Worm (Caenorhabditis elegans) whole organism, late embryonic: ENCODE results near the gene lido-7.
"Not testable (repeated sequence)": the region's sequence is repeated elsewhere in the genome, so short reads cannot be mapped to it uniquely, and the experiment has no call there.

Experiments used
- C08G9.2 ChIP-seq: sonication (generic microtip); optimal IDR thresholded peaks from 2 replicates; lab custom pipeline; 2016; ENCODE audit warnings: mild to moderate bottlenecking, missing genetic modification characterization, moderate library complexity, missing compliant biosample characterization
- F13H6.1 ChIP-seq: sonication (generic microtip); optimal IDR thresholded peaks from 2 replicates; lab custom pipeline; 2016; ENCODE audit warnings: missing genetic modification characterization, missing compliant biosample characterization
- K02D7.2 ChIP-seq: sonication (generic microtip); optimal IDR thresholded peaks from 2 replicates; lab custom pipeline; 2017; ENCODE audit warnings: mild to moderate bottlenecking, missing genetic modification characterization, missing compliant biosample characterization
- T23F11.4 ChIP-seq: fragments of 200-800 bp; sonication (Bioruptor generic); optimal IDR thresholded peaks from 2 replicates; lab custom pipeline; 2018; ENCODE audit warnings: mild to moderate bottlenecking, missing genetic modification characterization, missing compliant biosample characterization
- ama-1 ChIP-seq: fragments of 150-350 bp; optimal IDR thresholded peaks from 2 replicates; lab custom pipeline; 2014
- ceh-2 ChIP-seq: sonication (generic microtip); optimal IDR thresholded peaks from 2 replicates; lab custom pipeline; 2016; ENCODE audit warnings: missing genotype, missing genetic modification characterization, missing compliant biosample characterization
- ceh-22 ChIP-seq: sonication (generic microtip); optimal IDR thresholded peaks from 2 replicates; lab custom pipeline; 2017; ENCODE audit warnings: missing biosample characterization, missing genetic modification characterization
- ceh-24 ChIP-seq: sonication (generic microtip); optimal IDR thresholded peaks from 2 replicates; lab custom pipeline; 2016; ENCODE audit warnings: mild to moderate bottlenecking, missing genetic modification characterization, missing compliant biosample characterization
- ceh-30 ChIP-seq: fragments of 150-350 bp; optimal IDR thresholded peaks from 2 replicates; lab custom pipeline; 2014; ENCODE audit warnings: missing biosample characterization, missing genetic modification characterization
- ceh-31 ChIP-seq: sonication (generic microtip); optimal IDR thresholded peaks from 2 replicates; lab custom pipeline; 2016; ENCODE audit warnings: missing genetic modification characterization, missing compliant biosample characterization
- ceh-34 ChIP-seq: sonication (generic microtip); optimal IDR thresholded peaks from 2 replicates; lab custom pipeline; 2016; ENCODE audit warnings: mild to moderate bottlenecking, missing genetic modification characterization, missing compliant biosample characterization
- dve-1 ChIP-seq: sonication (generic microtip); optimal IDR thresholded peaks from 2 replicates; lab custom pipeline; 2017; ENCODE audit warnings: antibody characterized with exemption, mild to moderate bottlenecking, missing genetic modification characterization, missing compliant biosample characterization
- elt-4 ChIP-seq: sonication (generic microtip); optimal IDR thresholded peaks from 2 replicates; lab custom pipeline; 2016; ENCODE audit warnings: missing genetic modification characterization, missing compliant biosample characterization
- gmeb-2 ChIP-seq: sonication (generic microtip); optimal IDR thresholded peaks from 2 replicates; lab custom pipeline; 2016; ENCODE audit warnings: missing genetic modification characterization, inconsistent platforms, missing compliant biosample characterization
- hlh-15 ChIP-seq: sonication (generic microtip); optimal IDR thresholded peaks from 2 replicates; lab custom pipeline; 2016; ENCODE audit warnings: missing genetic modification characterization, missing compliant biosample characterization
- hlh-6 ChIP-seq: sonication (generic microtip); optimal IDR thresholded peaks from 2 replicates; lab custom pipeline; 2016; ENCODE audit warnings: missing genotype, missing genetic modification characterization, missing compliant biosample characterization
- lim-6 ChIP-seq: sonication (generic microtip); optimal IDR thresholded peaks from 2 replicates; lab custom pipeline; 2016; ENCODE audit warnings: missing genetic modification characterization, missing compliant biosample characterization
- nhr-11 ChIP-seq: fragments of 150-350 bp; optimal IDR thresholded peaks from 2 replicates; lab custom pipeline; 2014; ENCODE audit warnings: missing biosample characterization, missing genetic modification characterization
- odd-2 ChIP-seq: sonication (generic microtip); optimal IDR thresholded peaks from 2 replicates; lab custom pipeline; 2017; ENCODE audit warnings: antibody characterized with exemption, mild to moderate bottlenecking, missing genetic modification characterization, missing compliant biosample characterization
- pag-3 ChIP-seq: sonication (generic microtip); optimal IDR thresholded peaks from 2 replicates; lab custom pipeline; 2016; ENCODE audit warnings: missing compliant biosample characterization, missing genetic modification characterization, borderline replicate concordance
- pat-9 ChIP-seq: fragments of 200-800 bp; sonication (Bioruptor generic); optimal IDR thresholded peaks from 2 replicates; lab custom pipeline; 2018; ENCODE audit warnings: mild to moderate bottlenecking, missing genetic modification characterization, moderate library complexity, missing compliant biosample characterization
- pros-1 ChIP-seq: fragments of 150-350 bp; optimal IDR thresholded peaks from 2 replicates; lab custom pipeline; 2014; ENCODE audit warnings: missing biosample characterization, missing genetic modification reagents, missing genetic modification characterization
- rnt-1 ChIP-seq: sonication (generic microtip); optimal IDR thresholded peaks from 2 replicates; lab custom pipeline; 2016; ENCODE audit warnings: missing genetic modification characterization, missing compliant biosample characterization
- sox-2 ChIP-seq: fragments of 200-800 bp; sonication (Bioruptor generic); IDR thresholded peaks from 2 replicates; pipeline ENCODE4 v1.3.6; 2022; ENCODE audit warnings: missing genetic modification reagents, missing genetic modification characterization, missing compliant biosample characterization
- syd-9 ChIP-seq: sonication (generic microtip); optimal IDR thresholded peaks from 2 replicates; lab custom pipeline; 2016; ENCODE audit warnings: mild to moderate bottlenecking, missing genetic modification characterization, moderate library complexity, missing compliant biosample characterization
- tbx-7 ChIP-seq: sonication (generic microtip); optimal IDR thresholded peaks from 2 replicates; lab custom pipeline; 2016; ENCODE audit warnings: missing genotype, missing genetic modification characterization, missing compliant biosample characterization
- unc-3 ChIP-seq, 2 experiments: fragments of 200-800 bp in 1 of 2; sonication (Bioruptor generic) in 1 of 2; sonication (generic microtip) in 1 of 2; conservative IDR thresholded peaks in 1 of 2; optimal IDR thresholded peaks in 1 of 2; 2 replicates each; pipeline versions ENCODE4 v1.3.6 to Lab custom; 2016 to 2022; ENCODE audit warnings: missing compliant biosample characterization in 2 of 2, missing genetic modification characterization in 2 of 2, missing genetic modification reagents in 1 of 2
- unc-42 ChIP-seq: sonication (generic microtip); optimal IDR thresholded peaks from 2 replicates; lab custom pipeline; 2016; ENCODE audit warnings: missing genotype, missing genetic modification characterization, missing compliant biosample characterization
- unc-86 ChIP-seq: sonication (generic microtip); optimal IDR thresholded peaks from 2 replicates; lab custom pipeline; 2016; ENCODE audit warnings: missing genetic modification characterization, missing compliant biosample characterization
- zip-5 ChIP-seq: sonication (generic microtip); optimal IDR thresholded peaks from 2 replicates; lab custom pipeline; 2016; ENCODE audit warnings: missing genetic modification characterization, missing compliant biosample characterization
- ztf-16 ChIP-seq: sonication (generic microtip); optimal IDR thresholded peaks from 2 replicates; lab custom pipeline; 2017; ENCODE audit warnings: missing genetic modification characterization, missing compliant biosample characterization

Gene lido-7

DNA sequence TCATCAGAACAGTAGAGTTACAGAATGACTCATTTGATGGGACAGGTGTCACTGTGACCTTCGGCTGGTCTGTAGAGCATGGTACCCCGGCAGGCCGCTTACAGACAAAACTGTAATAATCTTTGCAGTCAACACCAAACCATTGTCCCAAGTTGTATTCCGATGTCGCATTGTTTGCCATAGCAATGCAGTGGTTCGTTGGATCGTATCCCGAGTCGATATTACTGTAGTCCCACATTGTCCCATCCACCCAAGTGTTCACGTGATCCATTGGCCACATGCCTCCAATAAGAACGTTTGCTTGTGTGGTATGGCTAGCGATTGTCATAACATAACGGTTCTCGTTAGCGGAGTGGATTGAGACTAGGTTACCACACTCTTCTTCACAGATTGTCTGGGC, 32.8 kb downstream of the lido-7 start:
- TF ChIP-seq ceh-22 (tag; lab: Kevin White, UChicago), result no peak
- no peak for TF ChIP-seq gmeb-2 (tag; lab: Kevin White, UChicago)
- no peak for TF ChIP-seq ceh-24 (tag; lab: Kevin White, UChicago)
- TF ChIP-seq hlh-15 (tag; lab: Kevin White, UChicago), result no peak
- TF ChIP-seq rnt-1, result no peak
- TF ChIP-seq zip-5 (tag; lab: Kevin White, UChicago), result no peak
- no peak for TF ChIP-seq ceh-34 (tag; lab: Kevin White, UChicago)
- no peak for TF ChIP-seq F13H6.1
- no peak for TF ChIP-seq K02D7.2 (tag; lab: Kevin White, UChicago)
- TF ChIP-seq unc-86 (tag; lab: Kevin White, UChicago), result no peak
- TF ChIP-seq ceh-2 (tag; lab: Kevin White, UChicago), result no peak
- no peak for TF ChIP-seq ama-1 (lab: Kevin White, UChicago)
- TF ChIP-seq ztf-16 (tag; lab: Kevin White, UChicago), result no peak

DNA sequence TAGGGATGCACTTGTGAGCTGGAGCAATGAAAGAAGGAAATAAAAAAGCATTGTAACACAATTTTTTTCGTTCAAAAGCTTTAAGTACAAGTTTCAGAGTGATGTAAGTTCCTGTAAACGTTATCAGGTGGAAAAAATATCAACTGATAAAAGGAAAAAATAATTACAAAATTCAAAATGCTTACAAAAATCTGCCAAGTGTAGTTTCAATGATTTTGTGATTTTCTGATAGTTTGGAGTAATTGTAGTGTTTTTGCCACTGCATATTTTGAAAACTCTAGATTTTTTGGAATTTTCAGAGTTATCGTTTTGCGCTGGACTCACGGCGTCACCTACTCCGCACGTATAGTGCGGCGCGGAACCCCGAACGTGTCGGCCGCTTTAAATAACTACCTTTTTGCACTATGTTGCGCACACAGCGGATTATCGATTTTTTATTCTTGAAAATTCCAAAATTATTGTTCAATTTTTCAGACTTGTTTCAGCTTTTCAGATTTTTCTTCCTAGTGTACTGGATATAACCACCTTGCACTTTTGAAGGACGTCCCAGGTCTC, 35.4 kb downstream of the lido-7 start, which contains the start of gene clec-2:
clec-2 (minus strand) TSS at position 51 of the 555 bp plus-strand sequence.
- no peak for TF ChIP-seq nhr-11 (tag; lab: Kevin White, UChicago)
- no peak for TF ChIP-seq ceh-31 (tag; lab: Kevin White, UChicago)
- TF ChIP-seq T23F11.4 (GFP tag; lab: Kevin White, UChicago), result no peak
- no peak for TF ChIP-seq dve-1 (tag; lab: Kevin White, UChicago)
- TF ChIP-seq C08G9.2, result no peak

DNA sequence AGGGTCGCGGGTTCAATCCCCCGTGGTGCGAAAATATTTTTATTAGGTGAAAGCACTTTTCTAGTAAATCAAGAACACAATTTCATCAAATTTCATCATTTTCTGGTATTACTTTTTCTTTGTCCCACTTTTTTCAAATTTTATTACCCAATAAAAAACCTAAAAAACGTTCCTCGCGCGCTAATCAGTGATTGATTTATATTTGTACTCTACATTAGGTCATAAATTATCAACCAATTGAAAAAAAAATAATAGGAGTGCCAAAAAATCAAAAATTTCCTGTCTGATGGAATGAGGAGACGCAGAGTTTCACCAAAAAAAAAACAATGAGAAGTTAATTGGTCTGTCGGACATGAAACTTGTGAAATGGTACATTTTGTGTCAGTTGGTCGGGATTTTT, 36.6 kb downstream of the lido-7 start:
- TF ChIP-seq dve-1 (tag; lab: Kevin White, UChicago) (no peak), tbx-7 (tag; lab: Kevin White, UChicago) (no peak), pros-1 (no peak)

DNA sequence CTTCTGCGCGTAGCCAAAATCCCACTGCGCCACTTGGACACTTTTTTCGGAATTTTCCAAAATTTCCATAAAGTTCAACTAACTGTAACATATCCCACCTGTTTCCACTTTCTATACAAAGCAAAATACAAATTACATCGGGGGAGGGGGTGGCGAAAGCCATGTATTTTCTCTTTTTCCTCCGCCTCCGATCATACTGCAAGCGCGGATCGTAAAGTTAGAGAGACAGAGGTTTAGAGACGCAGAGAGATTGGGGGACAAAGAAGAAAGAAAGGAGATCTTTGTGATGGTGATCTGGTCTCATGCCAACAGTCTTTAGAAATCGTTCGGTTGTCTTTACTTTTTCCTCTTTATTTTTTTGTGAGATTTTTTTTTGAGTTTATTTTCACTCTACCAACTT, 40.2 kb downstream of the lido-7 start:
- TF ChIP-seq ceh-30 (tag; lab: Kevin White, UChicago) (no peak), ceh-34 (tag; lab: Kevin White, UChicago) (no peak), K02D7.2 (tag; lab: Kevin White, UChicago) (no peak), pat-9 (tag; lab: Kevin White, UChicago) (no peak), syd-9 (tag; lab: Kevin White, UChicago) (no peak), nhr-11 (tag; lab: Kevin White, UChicago) (no peak), unc-86 (tag; lab: Kevin White, UChicago) (no peak), unc-42 (no peak), ama-1 (lab: Kevin White, UChicago) (no peak), lim-6 (no peak)
- TF ChIP-seq, all 69 proteins: peak for 0

DNA sequence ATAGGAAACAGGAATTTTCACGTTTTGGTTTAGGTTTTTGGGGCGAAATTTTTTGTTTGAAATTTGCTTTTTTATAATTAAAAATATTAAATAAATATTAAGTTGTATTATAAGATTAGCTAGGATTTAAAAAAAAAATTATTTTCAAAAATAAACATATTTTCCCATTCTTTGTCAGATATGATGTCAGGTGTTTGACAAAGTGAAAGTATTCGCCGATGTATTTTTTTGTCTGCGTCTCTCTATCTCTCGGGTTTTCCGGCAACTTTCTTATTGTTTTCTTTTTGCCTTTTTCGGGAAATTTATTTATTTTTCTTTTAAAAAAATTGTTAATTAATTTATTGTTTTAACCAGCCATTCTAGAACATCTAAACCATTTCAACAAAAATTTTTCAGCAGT, 42.3 kb downstream of the lido-7 start:
- TF ChIP-seq syd-9 (tag; lab: Kevin White, UChicago) (no peak), elt-4 (no peak), rnt-1 (no peak), tbx-7 (tag; lab: Kevin White, UChicago) (no peak), pag-3 (no peak), T23F11.4 (GFP tag; lab: Kevin White, UChicago) (no peak)

DNA sequence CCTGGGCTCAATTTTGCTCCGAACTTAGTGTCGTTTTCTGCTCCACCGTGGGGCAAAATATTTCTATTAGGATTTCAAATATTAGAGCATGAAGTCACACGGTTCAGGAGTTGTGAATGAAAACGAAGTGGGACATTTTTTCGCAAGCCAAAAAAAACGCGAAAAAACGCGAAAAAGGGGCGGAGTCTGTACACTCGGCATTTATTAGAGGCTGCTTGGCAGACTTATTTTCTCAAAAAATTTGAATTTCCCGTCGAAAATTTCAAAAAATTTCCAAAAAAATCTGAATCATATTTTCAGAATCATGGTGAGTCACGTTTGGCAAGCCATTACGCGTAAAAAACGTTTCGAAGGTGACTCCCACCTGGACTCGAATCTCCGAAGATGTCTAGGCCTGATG, 44.4 kb downstream of the lido-7 start, which contains the start of gene B0454.6:
B0454.6 (plus strand) TSS at position 301 of the 400 bp plus-strand sequence.
- TF ChIP-seq unc-86 (tag; lab: Kevin White, UChicago); odd-2 (tag; lab: Kevin White, UChicago); C08G9.2: not testable (repeated sequence)

DNA sequence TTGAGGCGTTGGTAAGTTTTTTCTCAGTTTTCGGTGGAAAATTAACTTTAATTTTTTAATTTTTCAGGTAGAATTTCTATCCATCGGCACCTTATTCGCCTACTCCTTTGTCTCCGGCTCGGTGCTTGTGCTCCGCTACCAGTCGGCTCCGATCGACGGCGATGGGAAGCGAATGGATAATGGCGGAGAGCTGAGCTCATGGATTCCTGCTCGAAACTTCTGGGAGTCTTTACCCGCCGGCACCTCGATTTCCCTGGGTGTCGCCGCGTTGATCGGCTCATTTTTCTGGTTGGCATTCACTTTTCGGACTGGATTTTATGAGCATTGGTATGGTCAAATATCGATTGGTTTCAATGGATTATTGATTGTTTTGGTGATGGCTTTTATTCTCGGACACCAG, 46.8 kb downstream of the lido-7 start:
- no peak for TF ChIP-seq ceh-24 (tag; lab: Kevin White, UChicago)
- no peak for TF ChIP-seq gmeb-2 (tag; lab: Kevin White, UChicago)
- no peak for TF ChIP-seq sox-2 (GFP tag; lab: Robert Waterston, UW)
- TF ChIP-seq ceh-34 (tag; lab: Kevin White, UChicago), result no peak
- TF ChIP-seq unc-3 (GFP tag; conservative IDR thresholded peaks at IDR 0.05; lab: Robert Waterston, UW), result no peak
- no peak for TF ChIP-seq unc-3 (tag; optimal IDR thresholded peaks at IDR 0.05; lab: Kevin White, UChicago)
- TF ChIP-seq hlh-6 (tag; lab: Kevin White, UChicago), result no peak
